Fruit fly (Drosophila melanogaster) whole organism, pupa: ENCODE results near the gene fd102C.
"Not testable (repeated sequence)": the region's sequence is repeated elsewhere in the genome, so short reads cannot be mapped to it uniquely, and the experiment has no call there.

Source experiments
- CG10348 ChIP-seq: fragments of 200-800 bp; sonication (Bioruptor generic); IDR thresholded peaks from 2 replicates; pipeline ENCODE4 v1.3.6; 2022; ENCODE audit warnings: missing biosample characterization, missing genetic modification characterization
- CG12605 ChIP-seq: fragments of 200-800 bp; sonication (Bioruptor generic); IDR thresholded peaks from 2 replicates; pipeline ENCODE4 v1.3.6; 2022; ENCODE audit warnings: missing biosample characterization, missing genetic modification characterization
- CG13204 ChIP-seq: fragments of 200-800 bp; sonication (Bioruptor generic); optimal IDR thresholded peaks from 2 replicates; lab custom pipeline; 2018; ENCODE audit warnings: missing biosample characterization, mild to moderate bottlenecking, missing genetic modification characterization, moderate library complexity
- CG14655 ChIP-seq: fragments of 200-800 bp; sonication (Bioruptor generic); optimal IDR thresholded peaks from 3 replicates; lab custom pipeline; 2017; ENCODE audit warnings: mild to moderate bottlenecking, missing biosample characterization, missing genetic modification reagents, missing genetic modification characterization
- CG15710 ChIP-seq: fragments of 200-800 bp; sonication (Bioruptor generic); optimal IDR thresholded peaks from 2 replicates; lab custom pipeline; 2018; ENCODE audit warnings: missing biosample characterization, mild to moderate bottlenecking, missing genetic modification characterization, moderate library complexity
- CG17806 ChIP-seq: fragments of 200-800 bp; sonication (Bioruptor generic); optimal IDR thresholded peaks from 2 replicates; lab custom pipeline; 2018; ENCODE audit warnings: missing biosample characterization, mild to moderate bottlenecking, missing genetic modification characterization, moderate library complexity
- CG32121 ChIP-seq: fragments of 200-800 bp; sonication (Bioruptor generic); IDR thresholded peaks from 2 replicates; pipeline ENCODE4 v1.3.6; 2022; ENCODE audit warnings: missing biosample characterization, missing genetic modification characterization
- CG34367 ChIP-seq: fragments of 200-800 bp; sonication (Bioruptor generic); optimal IDR thresholded peaks from 2 replicates; lab custom pipeline; 2018; ENCODE audit warnings: missing biosample characterization, mild to moderate bottlenecking, missing genetic modification characterization
- CG4496 ChIP-seq: fragments of 200-800 bp; sonication (Bioruptor generic); IDR thresholded peaks from 3 replicates; pipeline ENCODE4 v1.3.6; 2022; ENCODE audit warnings: missing biosample characterization, missing genetic modification characterization
- CG8159 ChIP-seq: fragments of 200-800 bp; sonication (Bioruptor generic); optimal IDR thresholded peaks from 3 replicates; lab custom pipeline; 2018; ENCODE audit warnings: missing biosample characterization, mild to moderate bottlenecking, missing genetic modification characterization, moderate library complexity
- CG8301 ChIP-seq: fragments of 200-800 bp; sonication (Bioruptor generic); optimal IDR thresholded peaks from 2 replicates; lab custom pipeline; 2018; ENCODE audit warnings: missing biosample characterization, mild to moderate bottlenecking, missing genetic modification characterization
- CG9948 ChIP-seq: fragments of 200-800 bp; sonication (Bioruptor generic); optimal IDR thresholded peaks from 2 replicates; lab custom pipeline; 2018; ENCODE audit warnings: missing biosample characterization, mild to moderate bottlenecking, missing genetic modification characterization, moderate library complexity
- D1 ChIP-seq: fragments of 200-800 bp; sonication (Bioruptor generic); optimal IDR thresholded peaks from 2 replicates; lab custom pipeline; 2018; ENCODE audit warnings: missing biosample characterization, mild to moderate bottlenecking, missing genetic modification characterization, moderate library complexity
- EcR ChIP-seq: fragments of 200-800 bp; sonication (Bioruptor generic); optimal IDR thresholded peaks from 3 replicates; lab custom pipeline; 2019; ENCODE audit warnings: missing biosample characterization, missing genetic modification characterization, mild to moderate bottlenecking, moderate library complexity, missing genetic modification reagents
- Ets98B ChIP-seq: fragments of 200-800 bp; sonication (Bioruptor generic); IDR thresholded peaks from 2 replicates; pipeline ENCODE4 v1.3.6; 2022; ENCODE audit warnings: missing biosample characterization, missing genetic modification characterization
- Pif1A ChIP-seq: fragments of 200-800 bp; sonication (Bioruptor generic); optimal IDR thresholded peaks from 3 replicates; lab custom pipeline; 2016; ENCODE audit warnings: missing biosample characterization, missing genetic modification characterization
- Pif1B ChIP-seq: fragments of 200-800 bp; sonication (Bioruptor generic); optimal IDR thresholded peaks from 3 replicates; lab custom pipeline; 2016; ENCODE audit warnings: missing biosample characterization, missing genetic modification characterization
- Snoo ChIP-seq: fragments of 200-800 bp; sonication (Bioruptor generic); optimal IDR thresholded peaks from 3 replicates; lab custom pipeline; 2017; ENCODE audit warnings: missing biosample characterization, mild to moderate bottlenecking, missing genetic modification characterization, inconsistent platforms
- fd96Ca ChIP-seq: fragments of 200-800 bp; sonication (Bioruptor generic); IDR thresholded peaks from 3 replicates; pipeline ENCODE4 v1.3.6; 2022; ENCODE audit warnings: missing biosample characterization, missing genetic modification characterization
- gl ChIP-seq: fragments of 200-800 bp; sonication (Bioruptor generic); optimal IDR thresholded peaks from 2 replicates; lab custom pipeline; 2018; ENCODE audit warnings: missing biosample characterization, mild to moderate bottlenecking, missing genetic modification characterization
- rn ChIP-seq: fragments of 200-800 bp; sonication (Bioruptor generic); IDR thresholded peaks from 2 replicates; pipeline ENCODE4 v1.3.6; 2022; ENCODE audit warnings: missing biosample characterization, missing genetic modification characterization

fd102C gene

dm6 chr4:810864-811263 lies 33.5 kb downstream of the fd102C start:
- TF ChIP-seq Pif1A (GFP tag; lab: Kevin White, UChicago) (no peak), CG8301 (tag; lab: Kevin White, UChicago) (no peak), CG32121 (GFP tag; lab: Robert Waterston, UW) (no peak), CG17806 (tag; lab: Kevin White, UChicago) (no peak), CG8159 (tag; lab: Kevin White, UChicago) (no peak), EcR (GFP tag; lab: Kevin White, UChicago) (no peak), CG9948 (tag; lab: Kevin White, UChicago) (no peak), CG4496 (GFP tag; lab: Robert Waterston, UW) (no peak), CG14655 (no peak), CG13204 (no peak), rn (GFP tag; lab: Robert Waterston, UW) (no peak), D1 (tag; lab: Kevin White, UChicago) (no peak), gl (no peak), CG34367 (tag; lab: Kevin White, UChicago) (no peak), fd96Ca (GFP tag; lab: Robert Waterston, UW) (no peak), Pif1B (no peak), Ets98B (GFP tag; lab: Robert Waterston, UW) (no peak)

dm6 chr4:807422-808391 lies 36.6 kb downstream of the fd102C start:
- TF ChIP-seq CG32121 (GFP tag; lab: Robert Waterston, UW): no peak
- peak; percentile 52 for TF ChIP-seq D1 (tag; lab: Kevin White, UChicago)
- TF ChIP-seq CG15710 (tag; lab: Kevin White, UChicago): peak; percentile 72
- TF ChIP-seq CG14655: peak; percentile 85
- peak; percentile 82 for TF ChIP-seq Pif1A (GFP tag; lab: Kevin White, UChicago)
- TF ChIP-seq CG17806 (tag; lab: Kevin White, UChicago): peak; percentile 64
- peak; percentile 62 for TF ChIP-seq CG34367 (tag; lab: Kevin White, UChicago)
- peak; percentile 74 for TF ChIP-seq CG8301 (tag; lab: Kevin White, UChicago)
- peak; percentile 67 for TF ChIP-seq CG8159 (tag; lab: Kevin White, UChicago)
- TF ChIP-seq Snoo: peak; percentile 41
- TF ChIP-seq CG9948 (tag; lab: Kevin White, UChicago): peak; percentile 71
- TF ChIP-seq EcR (GFP tag; lab: Kevin White, UChicago): no peak
- TF ChIP-seq gl: no peak
- TF ChIP-seq Pif1B: peak; percentile 60

DNA sequence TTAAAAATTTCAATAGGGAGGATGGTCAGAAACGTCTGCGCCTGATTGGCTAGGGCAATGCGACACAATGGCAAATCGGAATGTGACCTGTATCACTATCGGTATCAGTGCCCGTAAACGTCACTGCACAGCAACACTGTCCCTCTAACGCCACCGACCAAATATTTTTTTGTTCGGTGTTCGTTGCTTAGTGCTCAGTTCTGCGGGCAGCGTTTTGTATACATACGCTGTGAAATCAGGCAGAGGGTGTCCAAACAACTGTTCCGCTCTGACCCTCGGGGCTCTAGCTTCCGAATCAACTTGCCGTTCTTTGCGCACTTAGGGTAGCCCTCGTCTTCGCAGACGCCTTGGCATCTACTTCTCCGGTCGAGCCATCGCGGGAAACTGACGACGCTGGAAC lies 37.4 kb downstream of the fd102C start:
- no peak for TF ChIP-seq CG15710 (tag; lab: Kevin White, UChicago)
- TF ChIP-seq CG13204: no peak
- no peak for TF ChIP-seq gl
- TF ChIP-seq CG14655: no peak
- no peak for TF ChIP-seq CG4496 (GFP tag; lab: Robert Waterston, UW)
- no peak for TF ChIP-seq CG8159 (tag; lab: Kevin White, UChicago)
- no peak for TF ChIP-seq D1 (tag; lab: Kevin White, UChicago)
- TF ChIP-seq CG12605: no peak
- no peak for TF ChIP-seq CG34367 (tag; lab: Kevin White, UChicago)
- no peak for TF ChIP-seq EcR (GFP tag; lab: Kevin White, UChicago)
- TF ChIP-seq CG9948 (tag; lab: Kevin White, UChicago): no peak
- no peak for TF ChIP-seq CG17806 (tag; lab: Kevin White, UChicago)
- TF ChIP-seq CG32121 (GFP tag; lab: Robert Waterston, UW): no peak
- no peak for TF ChIP-seq rn (GFP tag; lab: Robert Waterston, UW)
- no peak for TF ChIP-seq Snoo
- no peak for TF ChIP-seq Ets98B (GFP tag; lab: Robert Waterston, UW)
- TF ChIP-seq Pif1A (GFP tag; lab: Kevin White, UChicago): no peak

DNA sequence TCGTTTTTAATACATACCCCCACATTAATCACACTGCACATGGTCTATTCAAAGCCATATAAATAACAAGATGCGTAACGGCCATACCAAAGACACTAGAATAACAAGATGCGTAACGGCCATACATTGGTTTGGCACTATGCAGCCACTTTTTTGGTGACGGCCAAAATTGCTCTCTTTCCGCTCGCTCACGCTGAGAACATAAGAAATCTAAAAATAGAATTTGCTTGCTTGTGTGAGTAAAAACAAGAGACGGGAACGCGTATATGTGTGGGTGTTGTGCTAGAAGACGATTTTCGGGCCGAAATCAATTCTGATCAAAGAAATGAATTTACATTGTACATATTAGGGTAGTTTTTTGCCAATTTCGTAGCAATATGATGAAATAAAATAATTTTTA lies 55.5 kb downstream of the fd102C start, which contains the start of gene MED26:
Gene MED26 (minus strand): TSS at position 101 of the 400 bp plus-strand sequence.
- TF ChIP-seq CG8159 (tag; lab: Kevin White, UChicago); Ets98B (GFP tag; lab: Robert Waterston, UW); CG15710 (tag; lab: Kevin White, UChicago): not testable (repeated sequence)
- TF ChIP-seq, all 21 proteins: peak for 0; not testable (repeated sequence) for 21

- TF ChIP-seq CG10348 (GFP tag; lab: Robert Waterston, UW): no peak
- TF ChIP-seq Pif1B: no peak
- TF ChIP-seq CG14655: no peak
- TF ChIP-seq D1 (tag; lab: Kevin White, UChicago): peak; percentile 29
- no peak for TF ChIP-seq CG9948 (tag; lab: Kevin White, UChicago)
Observed at dm6 chr4:788350-788749, 56.0 kb downstream of the fd102C start.

- TF ChIP-seq Snoo (peak; percentile 14), CG4496 (GFP tag; lab: Robert Waterston, UW) (no peak)
Observed at dm6 chr4:787389-787822, 56.9 kb downstream of the fd102C start.
